Worm (Caenorhabditis elegans) whole organism, L3 larva: ENCODE data around the gene grl-15.

Experiments used
- R02D3.7 ChIP-seq: fragments of 150-350 bp; optimal IDR thresholded peaks from 2 replicates; lab custom pipeline; 2014; ENCODE audit warnings: missing biosample characterization, missing genetic modification characterization
- aly-2 ChIP-seq: fragments of 150-350 bp; optimal IDR thresholded peaks from 2 replicates; lab custom pipeline; 2014; ENCODE audit warnings: missing biosample characterization, missing genetic modification characterization
- ama-1 ChIP-seq: fragments of 150-350 bp; optimal IDR thresholded peaks from 2 replicates; lab custom pipeline; 2018
- daf-12 ChIP-seq: fragments of 150-350 bp; optimal IDR thresholded peaks from 2 replicates; lab custom pipeline; 2014; ENCODE audit warnings: missing biosample characterization, missing genetic modification reagents, missing genetic modification characterization
- eor-1 ChIP-seq, 2 experiments: fragments of 150-350 bp; optimal IDR thresholded peaks; 2 replicates each; lab custom pipeline; 2014 to 2018; ENCODE audit warnings: missing biosample characterization in 2 of 2, missing genetic modification characterization in 2 of 2
- fkh-10 ChIP-seq: sonication (generic microtip); optimal IDR thresholded peaks from 2 replicates; lab custom pipeline; 2017; ENCODE audit warnings: missing biosample characterization, missing genetic modification reagents, missing genetic modification characterization
- fkh-2 ChIP-seq: fragments of 150-350 bp; optimal IDR thresholded peaks from 2 replicates; lab custom pipeline; 2014; ENCODE audit warnings: missing biosample characterization, missing genetic modification reagents, missing genetic modification characterization
- fos-1 ChIP-seq: fragments of 150-350 bp; optimal IDR thresholded peaks from 2 replicates; lab custom pipeline; 2014; ENCODE audit warnings: missing biosample characterization, missing genetic modification characterization
- jun-1 ChIP-seq: fragments of 150-350 bp; optimal IDR thresholded peaks from 2 replicates; lab custom pipeline; 2014; ENCODE audit warnings: missing biosample characterization, missing genetic modification reagents, missing genetic modification characterization
- lin-15B ChIP-seq: fragments of 150-350 bp; optimal IDR thresholded peaks from 2 replicates; lab custom pipeline; 2014; ENCODE audit warnings: missing biosample characterization, missing genetic modification characterization
- lsy-12 ChIP-seq: sonication (generic microtip); optimal IDR thresholded peaks from 2 replicates; lab custom pipeline; 2016; ENCODE audit warnings: mild to moderate bottlenecking, missing genetic modification characterization, missing compliant biosample characterization
- mdl-1 ChIP-seq: fragments of 150-350 bp; optimal IDR thresholded peaks from 2 replicates; lab custom pipeline; 2014; ENCODE audit warnings: missing biosample characterization, missing genetic modification characterization
- mml-1 ChIP-seq: fragments of 150-350 bp; sonication (generic microtip); optimal IDR thresholded peaks from 3 replicates; lab custom pipeline; 2014; ENCODE audit warnings: missing biosample characterization, missing genetic modification characterization
- nfya-1 ChIP-seq: sonication (generic microtip); optimal IDR thresholded peaks from 2 replicates; lab custom pipeline; 2017; ENCODE audit warnings: missing genetic modification characterization, mild to moderate bottlenecking, missing compliant biosample characterization, antibody characterized with exemption, moderate library complexity; ENCODE audit not compliant: insufficient read depth
- nhr-11 ChIP-seq: fragments of 150-350 bp; optimal IDR thresholded peaks from 2 replicates; lab custom pipeline; 2014; ENCODE audit warnings: missing biosample characterization, missing genetic modification characterization
- nhr-23 ChIP-seq: fragments of 150-350 bp; optimal IDR thresholded peaks from 2 replicates; lab custom pipeline; 2014; ENCODE audit warnings: missing biosample characterization, missing genetic modification reagents, missing genetic modification characterization
- nhr-237 ChIP-seq: fragments of 150-350 bp; optimal IDR thresholded peaks from 2 replicates; lab custom pipeline; 2014; ENCODE audit warnings: missing biosample characterization, missing genetic modification characterization
- nhr-28 ChIP-seq: fragments of 150-350 bp; optimal IDR thresholded peaks from 2 replicates; lab custom pipeline; 2014; ENCODE audit warnings: missing biosample characterization, missing genetic modification characterization
- nhr-43 ChIP-seq: sonication (generic microtip); optimal IDR thresholded peaks from 2 replicates; lab custom pipeline; 2016; ENCODE audit warnings: mild to moderate bottlenecking, missing genetic modification characterization, missing compliant biosample characterization; ENCODE audit not compliant: poor library complexity, severe bottlenecking
- nhr-76 ChIP-seq: fragments of 150-350 bp; sonication (generic microtip); optimal IDR thresholded peaks from 5 replicates; lab custom pipeline; 2014; ENCODE audit warnings: missing biosample characterization, missing genetic modification characterization
- nhr-77 ChIP-seq: fragments of 150-350 bp; optimal IDR thresholded peaks from 2 replicates; lab custom pipeline; 2014; ENCODE audit warnings: missing biosample characterization, missing genetic modification characterization
- pqm-1 ChIP-seq: fragments of 150-350 bp; optimal IDR thresholded peaks from 2 replicates; lab custom pipeline; 2017; ENCODE audit warnings: missing biosample characterization, missing genetic modification characterization, inconsistent platforms
- snpc-4 ChIP-seq: fragments of 150-350 bp; optimal IDR thresholded peaks from 2 replicates; lab custom pipeline; 2014; ENCODE audit warnings: missing biosample characterization, missing genetic modification characterization
- tbx-2 ChIP-seq: sonication (generic microtip); optimal IDR thresholded peaks from 2 replicates; lab custom pipeline; 2016; ENCODE audit warnings: mild to moderate bottlenecking, missing genetic modification characterization, missing compliant biosample characterization
- ztf-11 ChIP-seq: fragments of 150-350 bp; optimal IDR thresholded peaks from 2 replicates; lab custom pipeline; 2014; ENCODE audit warnings: missing biosample characterization, missing genetic modification characterization

Gene grl-15

ce11 chrIII:12273598-12274090 lies 37.8 kb upstream of the grl-15 start, which contains the start of the genes Y75B8A.24 and Y75B8A.25 (continued):
- TF ChIP-seq lin-15B (tag; lab: Kevin White, UChicago) (peak; percentile 87), mdl-1 (tag; lab: Kevin White, UChicago) (no peak), pqm-1 (tag; lab: Kevin White, UChicago) (no peak), nhr-11 (tag; lab: Kevin White, UChicago) (no peak)

ce11 chrIII:12270391-12270790 lies 34.6 kb upstream of the grl-15 start:
- no peak for TF ChIP-seq nhr-23 (tag; lab: Kevin White, UChicago)
- TF ChIP-seq nfya-1 (tag; lab: Kevin White, UChicago): peak; percentile 75

ce11 chrIII:12269807-12270206 lies 34.0 kb upstream of the grl-15 start:
- TF ChIP-seq mml-1 (tag; lab: Kevin White, UChicago) (no peak), nfya-1 (tag; lab: Kevin White, UChicago) (peak; percentile 98)

ce11 chrIII:12260413-12260812 lies 24.6 kb upstream of the grl-15 start:
- TF ChIP-seq tbx-2 (tag; lab: Kevin White, UChicago) (no peak), nhr-43 (tag; lab: Kevin White, UChicago) (no peak), nfya-1 (tag; lab: Kevin White, UChicago) (no peak), nhr-76 (tag; lab: Kevin White, UChicago) (no peak), nhr-77 (no peak)

ce11 chrIII:12259793-12260192 lies 24.0 kb upstream of the grl-15 start:
- TF ChIP-seq nhr-11 (tag; lab: Kevin White, UChicago): no peak
- no peak for TF ChIP-seq nhr-28
- no peak for TF ChIP-seq fos-1
- TF ChIP-seq pqm-1 (tag; lab: Kevin White, UChicago): no peak
- no peak for TF ChIP-seq mml-1 (tag; lab: Kevin White, UChicago)
- TF ChIP-seq tbx-2 (tag; lab: Kevin White, UChicago): no peak
- no peak for TF ChIP-seq lin-15B (tag; lab: Kevin White, UChicago)
- TF ChIP-seq nhr-237 (tag; lab: Kevin White, UChicago): no peak
- TF ChIP-seq daf-12 (tag; lab: Kevin White, UChicago): no peak
- no peak for TF ChIP-seq jun-1 (tag; lab: Kevin White, UChicago)
- TF ChIP-seq nfya-1 (tag; lab: Kevin White, UChicago): no peak

ce11 chrIII:12253342-12253741 lies 17.5 kb upstream of the grl-15 start:
- TF ChIP-seq aly-2 (tag; lab: Kevin White, UChicago) (no peak), ama-1 (no peak), jun-1 (tag; lab: Kevin White, UChicago) (no peak), eor-1 (tag; optimal IDR thresholded peaks at IDR 0.05; lab: Kevin White, UChicago) (no peak), nhr-43 (tag; lab: Kevin White, UChicago) (no peak), nhr-76 (tag; lab: Kevin White, UChicago) (no peak), fos-1 (no peak), fkh-2 (tag; lab: Kevin White, UChicago) (no peak), ztf-11 (tag; lab: Kevin White, UChicago) (no peak), snpc-4 (tag; lab: Kevin White, UChicago) (no peak), nhr-23 (tag; lab: Kevin White, UChicago) (no peak), fkh-10 (GFP tag; lab: Kevin White, UChicago) (no peak)

ce11 chrIII:12251178-12251577 lies 15.4 kb upstream of the grl-15 start:
- TF ChIP-seq R02D3.7 (tag; lab: Kevin White, UChicago) (no peak), mml-1 (tag; lab: Kevin White, UChicago) (no peak), lsy-12 (tag; lab: Kevin White, UChicago) (no peak), nfya-1 (tag; lab: Kevin White, UChicago) (no peak)
